Worm (Caenorhabditis elegans) whole organism, young adult: Measurements from ENCODE around the gene egl-9.

Experiments
- B0019.2 ChIP-seq: fragments of 200-800 bp; sonication (Bioruptor generic); conservative IDR thresholded peaks from 2 replicates; pipeline ENCODE4 v1.3.6; 2022; ENCODE audit warnings: missing genetic modification reagents, missing genetic modification characterization, missing compliant biosample characterization
- B0035.1 ChIP-seq: sonication (generic microtip); optimal IDR thresholded peaks from 2 replicates; lab custom pipeline; 2016; ENCODE audit warnings: missing genetic modification characterization, mild to moderate bottlenecking, missing compliant biosample characterization, missing genotype, missing genetic modification reagents
- C17E4.6 ChIP-seq: fragments of 200-800 bp; sonication (Bioruptor generic); IDR thresholded peaks from 2 replicates; pipeline ENCODE4 v1.3.6; 2022; ENCODE audit warnings: missing genetic modification reagents, missing genetic modification characterization, missing compliant biosample characterization
- D2030.7 ChIP-seq: fragments of 200-800 bp; sonication (Bioruptor generic); IDR thresholded peaks from 2 replicates; pipeline ENCODE4 v1.3.6; 2022; ENCODE audit warnings: missing genetic modification reagents, missing genetic modification characterization, missing compliant biosample characterization
- F33H1.4 ChIP-seq: fragments of 200-800 bp; sonication (Bioruptor generic); IDR thresholded peaks from 2 replicates; pipeline ENCODE4 v1.3.6; 2022; ENCODE audit warnings: missing genetic modification reagents, missing genetic modification characterization, missing compliant biosample characterization
- F37B4.10 ChIP-seq: fragments of 200-800 bp; sonication (Bioruptor generic); IDR thresholded peaks from 2 replicates; pipeline ENCODE4 v1.3.6; 2022; ENCODE audit warnings: missing genetic modification characterization, missing compliant biosample characterization
- Y53F4B.3 ChIP-seq: fragments of 200-800 bp; sonication (Bioruptor generic); IDR thresholded peaks from 2 replicates; pipeline ENCODE4 v1.3.6; 2022; ENCODE audit warnings: missing genetic modification reagents, missing genetic modification characterization, missing compliant biosample characterization
- ama-1 ChIP-seq, 3 experiments: fragments of 150-350 bp in 1 of 3; sonication (generic microtip) in 2 of 3; optimal IDR thresholded peaks; 2 replicates each; lab custom pipeline; 2014 to 2018; ENCODE audit warnings: missing biosample characterization in 2 of 3, missing genetic modification characterization in 2 of 3, missing genetic modification reagents in 2 of 3
- attf-3 ChIP-seq: fragments of 200-800 bp; sonication (Bioruptor generic); conservative IDR thresholded peaks from 2 replicates; pipeline ENCODE4 v1.3.6; 2022; ENCODE audit warnings: missing genetic modification reagents, missing genetic modification characterization, missing compliant biosample characterization
- attf-6 ChIP-seq: fragments of 200-800 bp; sonication (Bioruptor generic); IDR thresholded peaks from 2 replicates; pipeline ENCODE4 v1.3.6; 2022; ENCODE audit warnings: missing genetic modification reagents, missing genetic modification characterization, missing compliant biosample characterization
- ccch-3 ChIP-seq: fragments of 200-800 bp; sonication (Bioruptor generic); optimal IDR thresholded peaks from 2 replicates; lab custom pipeline; 2018; ENCODE audit warnings: mild to moderate bottlenecking, missing genetic modification characterization, missing compliant biosample characterization
- ceh-91 ChIP-seq: fragments of 200-800 bp; sonication (Bioruptor generic); IDR thresholded peaks from 2 replicates; pipeline ENCODE4 v1.3.6; 2022; ENCODE audit warnings: missing genetic modification reagents, missing genetic modification characterization, missing compliant biosample characterization
- dox-1 ChIP-seq: fragments of 200-800 bp; sonication (Bioruptor generic); IDR thresholded peaks from 2 replicates; pipeline ENCODE4 v1.3.6; 2022; ENCODE audit warnings: missing genetic modification reagents, missing genetic modification characterization, missing compliant biosample characterization
- hmg-1.2 ChIP-seq: fragments of 200-800 bp; sonication (Bioruptor generic); IDR thresholded peaks from 2 replicates; pipeline ENCODE4 v1.3.6; 2022; ENCODE audit warnings: missing genetic modification reagents, missing genetic modification characterization, missing compliant biosample characterization
- hrde-1 ChIP-seq: sonication (generic microtip); optimal IDR thresholded peaks from 2 replicates; lab custom pipeline; 2016; ENCODE audit warnings: missing genetic modification characterization, mild to moderate bottlenecking, missing compliant biosample characterization, moderate library complexity, missing genotype, missing genetic modification reagents, borderline replicate concordance
- hsf-1 ChIP-seq: fragments of 200-800 bp; sonication (Bioruptor generic); IDR thresholded peaks from 2 replicates; pipeline ENCODE4 v1.3.6; 2022; ENCODE audit warnings: missing genetic modification reagents, missing genetic modification characterization, missing compliant biosample characterization
- lin-35 ChIP-seq, 3 experiments: fragments of 150-350 bp in 2 of 3; sonication (generic microtip) in 1 of 3; optimal IDR thresholded peaks; 2 replicates each; lab custom pipeline; 2014 to 2018; ENCODE audit warnings: missing biosample characterization in 3 of 3, missing genetic modification characterization in 3 of 3, missing genetic modification reagents in 3 of 3
- lsy-27 ChIP-seq: sonication (generic microtip); optimal IDR thresholded peaks from 2 replicates; lab custom pipeline; 2017; ENCODE audit warnings: missing genetic modification characterization, mild to moderate bottlenecking, missing compliant biosample characterization, antibody characterized with exemption, missing genotype, borderline replicate concordance; ENCODE audit not compliant: insufficient read depth
- mcd-1 ChIP-seq: fragments of 200-800 bp; sonication (Bioruptor generic); IDR thresholded peaks from 2 replicates; pipeline ENCODE4 v1.3.6; 2022; ENCODE audit warnings: missing genetic modification reagents, missing genetic modification characterization, missing compliant biosample characterization
- mxl-1 ChIP-seq: sonication (generic microtip); optimal IDR thresholded peaks from 2 replicates; lab custom pipeline; 2016; ENCODE audit warnings: missing genetic modification characterization, missing compliant biosample characterization
- nfya-1 ChIP-seq: sonication (generic microtip); optimal IDR thresholded peaks from 2 replicates; lab custom pipeline; 2017; ENCODE audit warnings: antibody characterized with exemption, missing compliant biosample characterization, missing genetic modification characterization, borderline replicate concordance; ENCODE audit not compliant: insufficient read depth
- nhr-27 ChIP-seq: fragments of 200-800 bp; sonication (Bioruptor generic); optimal IDR thresholded peaks from 2 replicates; lab custom pipeline; 2018; ENCODE audit warnings: mild to moderate bottlenecking, missing genetic modification characterization, moderate library complexity, missing compliant biosample characterization
- pha-4 ChIP-seq: fragments of 150-350 bp; sonication (generic microtip); optimal IDR thresholded peaks from 2 replicates; lab custom pipeline; 2014; ENCODE audit warnings: missing biosample characterization, missing genetic modification reagents, missing genetic modification characterization
- rec-8 ChIP-seq, 2 experiments: sonication (generic microtip); optimal IDR thresholded peaks; 2 replicates each; lab custom pipeline; 2016; ENCODE audit warnings: mild to moderate bottlenecking in 2 of 2, missing genetic modification characterization in 2 of 2, missing genetic modification reagents in 2 of 2, missing genotype in 2 of 2, missing biosample characterization in 1 of 2, missing compliant biosample characterization in 1 of 2, moderate library complexity in 1 of 2
- rpc-1 ChIP-seq, 2 experiments: fragments of 150-350 bp in 1 of 2; sonication (generic microtip) in 1 of 2; optimal IDR thresholded peaks; 2 replicates each; lab custom pipeline; 2014 to 2018; ENCODE audit warnings: missing biosample characterization in 1 of 2, missing genetic modification characterization in 1 of 2, missing genetic modification reagents in 1 of 2, missing genotype in 1 of 2
- snpc-3.4 ChIP-seq: sonication (generic microtip); optimal IDR thresholded peaks from 2 replicates; lab custom pipeline; 2017; ENCODE audit warnings: missing genetic modification characterization, mild to moderate bottlenecking, missing compliant biosample characterization, antibody characterized with exemption, moderate library complexity, missing genotype, missing genetic modification reagents
- xnd-1 ChIP-seq: sonication (generic microtip); optimal IDR thresholded peaks from 2 replicates; lab custom pipeline; 2016; ENCODE audit warnings: missing genotype, missing genetic modification reagents, missing genetic modification characterization, missing compliant biosample characterization
- ztf-22 ChIP-seq: fragments of 200-800 bp; sonication (Bioruptor generic); optimal IDR thresholded peaks from 2 replicates; lab custom pipeline; 2018; ENCODE audit warnings: mild to moderate bottlenecking, missing genetic modification characterization, moderate library complexity, missing compliant biosample characterization
- ztf-25 ChIP-seq: fragments of 200-800 bp; sonication (Bioruptor generic); IDR thresholded peaks from 2 replicates; pipeline ENCODE4 v1.3.6; 2022; ENCODE audit warnings: missing genetic modification reagents, missing genetic modification characterization, missing compliant biosample characterization
- ztf-26 ChIP-seq: sonication (generic microtip); optimal IDR thresholded peaks from 2 replicates; lab custom pipeline; 2017; ENCODE audit warnings: missing genetic modification characterization, missing compliant biosample characterization
- ztf-28 ChIP-seq: fragments of 200-800 bp; sonication (Bioruptor generic); IDR thresholded peaks from 2 replicates; pipeline ENCODE4 v1.3.6; 2022; ENCODE audit warnings: missing genetic modification reagents, missing genetic modification characterization, missing compliant biosample characterization

Gene egl-9

ce11 chrV:10460685-10461084 is 7.6 kb upstream of the egl-9 start:
- TF ChIP-seq rpc-1 (optimal IDR thresholded peaks at IDR 0.05; lab: Kevin White, UChicago) (no peak), rpc-1 (tag; optimal IDR thresholded peaks at IDR 0.05; lab: Kevin White, UChicago) (no peak), nfya-1 (no peak), lsy-27 (tag; lab: Kevin White, UChicago) (no peak), ztf-26 (tag; lab: Kevin White, UChicago) (no peak), rec-8 (tag; optimal IDR thresholded peaks at IDR 0.05; lab: Kevin White, UChicago) (no peak)
- TF ChIP-seq, all 124 proteins: peak for 0

ce11 chrV:10462066-10462465 is 6.3 kb upstream of the egl-9 start, which contains the start of gene chw-1:
Gene chw-1 (plus strand): TSS chrV:10462282.
- TF ChIP-seq nfya-1: no peak
- no peak for TF ChIP-seq ceh-91 (GFP tag; lab: Robert Waterston, UW)
- no peak for TF ChIP-seq ztf-22 (GFP tag; lab: Kevin White, UChicago)
- TF ChIP-seq hrde-1: no peak
- no peak for TF ChIP-seq hmg-1.2 (GFP tag; lab: Robert Waterston, UW)
- TF ChIP-seq ccch-3 (GFP tag; lab: Kevin White, UChicago): no peak
- no peak for TF ChIP-seq mxl-1 (tag; lab: Kevin White, UChicago)
- TF ChIP-seq snpc-3.4 (tag; lab: Kevin White, UChicago): no peak
- no peak for TF ChIP-seq C17E4.6 (GFP tag; lab: Robert Waterston, UW)
- TF ChIP-seq D2030.7: no peak
- no peak for TF ChIP-seq B0019.2 (GFP tag; lab: Robert Waterston, UW)
- no peak for TF ChIP-seq nhr-27

- TF ChIP-seq F33H1.4 (GFP tag; lab: Robert Waterston, UW): no peak
- no peak for TF ChIP-seq C17E4.6 (GFP tag; lab: Robert Waterston, UW)
- no peak for TF ChIP-seq nhr-27
- TF ChIP-seq ztf-28 (GFP tag; lab: Robert Waterston, UW): no peak
- no peak for TF ChIP-seq xnd-1 (tag; lab: Kevin White, UChicago)
- TF ChIP-seq ztf-25: no peak
- no peak for TF ChIP-seq F37B4.10 (GFP tag; lab: Robert Waterston, UW)
- no peak for TF ChIP-seq B0035.1
- TF ChIP-seq ama-1 (optimal IDR thresholded peaks at IDR 0.05; lab: Kevin White, UChicago): no peak
- TF ChIP-seq ama-1 (GFP tag; optimal IDR thresholded peaks at IDR 0.05; lab: Kevin White, UChicago): no peak
- TF ChIP-seq mcd-1 (GFP tag; lab: Robert Waterston, UW): no peak
- TF ChIP-seq mxl-1 (tag; lab: Kevin White, UChicago): no peak
- no peak for TF ChIP-seq nfya-1
- TF ChIP-seq attf-3 (GFP tag; lab: Robert Waterston, UW): no peak
- no peak for TF ChIP-seq Y53F4B.3 (GFP tag; lab: Robert Waterston, UW)
- no peak for TF ChIP-seq hsf-1 (GFP tag; lab: Robert Waterston, UW)
- no peak for TF ChIP-seq dox-1 (GFP tag; lab: Robert Waterston, UW)
- no peak for TF ChIP-seq attf-6 (GFP tag; lab: Robert Waterston, UW)
- TF ChIP-seq rec-8 (tag; optimal IDR thresholded peaks at IDR 0.05; lab: Kevin White, UChicago): no peak
Observed at ce11 chrV:10463276-10463675, 5.0 kb upstream of the egl-9 start, which contains the start of gene F22E12.3. Gene F22E12.3 (minus strand): TSS chrV:10463376.

- TF ChIP-seq pha-4 (tag; lab: Kevin White, UChicago) (no peak), lin-35 (GFP tag; optimal IDR thresholded peaks at IDR 0.05; lab: Kevin White, UChicago) (no peak)
Observed at ce11 chrV:10464160-10464559, 4.2 kb upstream of the egl-9 start.
